Worm (Caenorhabditis elegans) whole organism, L2 larva: Measurements from ENCODE around the gene nfx-1.
A peak's percentile ranks its signal among the peaks of the same experiment; 100 is the strongest.

ENCODE experiments used
- ama-1 ChIP-seq: fragments of 150-350 bp; optimal IDR thresholded peaks from 2 replicates; lab custom pipeline; 2018; ENCODE audit warnings: inconsistent platforms
- snpc-4 ChIP-seq: fragments of 150-350 bp; optimal IDR thresholded peaks from 2 replicates; lab custom pipeline; 2014; ENCODE audit warnings: missing biosample characterization, missing genetic modification characterization

DNA sequence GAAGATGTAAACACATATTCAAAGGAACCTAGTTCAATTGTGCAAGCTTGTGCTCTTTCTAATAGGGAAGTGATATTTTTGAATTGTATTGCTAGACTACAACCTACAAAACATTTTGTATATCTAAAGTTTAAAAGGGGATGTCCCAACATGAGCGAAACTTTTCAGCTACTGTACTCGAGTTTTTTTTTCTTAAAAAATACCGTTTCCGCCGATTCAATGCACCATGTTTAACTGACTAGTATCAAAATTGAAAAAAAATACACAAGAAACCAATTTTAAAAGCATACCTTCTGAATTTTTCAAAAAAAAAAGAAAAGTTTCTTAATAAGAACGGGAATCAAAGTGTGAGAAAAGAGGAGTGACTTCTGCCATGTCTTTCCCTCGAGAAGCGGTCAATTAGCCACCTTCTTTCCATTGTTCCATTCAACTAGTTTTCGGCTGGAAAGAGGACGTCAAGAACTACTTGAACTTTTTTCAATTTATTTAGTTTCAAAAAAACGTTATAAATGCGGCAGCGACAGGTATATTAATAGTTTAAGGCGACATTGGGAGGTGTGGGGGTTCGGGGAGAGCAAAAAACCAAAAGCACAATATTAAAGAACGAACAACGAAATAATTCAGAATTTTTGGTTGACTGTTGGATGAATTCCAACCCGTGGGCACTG lies 40.3 kb downstream of the nfx-1 start, which contains the start of gene nas-4:
- TF ChIP-seq ama-1 (lab: Kevin White, UChicago) (peak; percentile 69), snpc-4 (tag; lab: Kevin White, UChicago) (no peak)
